Fruit fly (Drosophila melanogaster): ENCODE data around the gene CG32249.

The CG32249 gene

dm6 chr3L:4490702-4491243 is 21.0 kb downstream of the CG32249 start, which contains the start of gene CG13722:
Gene CG13722, minus strand, starts transcription at chr3L:4490963.
- TF ChIP-seq ttk (GFP tag; IDR thresholded peaks at IDR 0.05): no peak
- 0 out of 3 replicates have a peak, but pooled peaks have one; percentile 14 for TF ChIP-seq dysf (GFP tag; IDR thresholded peaks at IDR 0.05)
- no peak for TF ChIP-seq Eip74EF (GFP tag; optimal IDR thresholded peaks at IDR 0.05)
- no peak for TF ChIP-seq BtbVII (GFP tag; optimal IDR thresholded peaks at IDR 0.05)
- TF ChIP-seq CG11247 (GFP tag; IDR thresholded peaks at IDR 0.05): no peak
- no peak for TF ChIP-seq sqz (GFP tag; optimal IDR thresholded peaks at IDR 0.05)
- TF ChIP-seq CG10274 (GFP tag; optimal IDR thresholded peaks at IDR 0.05): peak; percentile 13
- TF ChIP-seq Oli (tag; optimal IDR thresholded peaks at IDR 0.05): no peak
- no peak for TF ChIP-seq Asciz (GFP tag; optimal IDR thresholded peaks at IDR 0.05)
- TF ChIP-seq onecut (GFP tag; IDR thresholded peaks at IDR 0.05): no peak
- no peak for TF ChIP-seq Ets65A (GFP tag)
- peak; percentile 65; the same call in 2 of the 3 replicates for TF ChIP-seq otp (GFP tag; IDR thresholded peaks at IDR 0.05)
- TF ChIP-seq cato (GFP tag; optimal IDR thresholded peaks at IDR 0.05; ENCODE audit: borderline replicate concordance): no peak
- TF ChIP-seq al (GFP tag; IDR thresholded peaks at IDR 0.05): no peak
- no peak for TF ChIP-seq eyg (GFP tag; optimal IDR thresholded peaks at IDR 0.05)
- TF ChIP-seq CG16815 (GFP tag; optimal IDR thresholded peaks at IDR 0.05): no peak
- no peak for TF ChIP-seq CG12659 (GFP tag; optimal IDR thresholded peaks at IDR 0.05)
- TF ChIP-seq CG5245 (GFP tag; optimal IDR thresholded peaks at IDR 0.05): no peak
- no peak for TF ChIP-seq fd3F (GFP tag; optimal IDR thresholded peaks at IDR 0.05)
- no peak for TF ChIP-seq Fer2 (tag; optimal IDR thresholded peaks at IDR 0.05)
- no peak for TF ChIP-seq CG18619 (GFP tag; optimal IDR thresholded peaks at IDR 0.05)
- no peak for TF ChIP-seq Chrac-16 (GFP tag; optimal IDR thresholded peaks at IDR 0.05)
- TF ChIP-seq CG8359 (GFP tag; optimal IDR thresholded peaks at IDR 0.05; ENCODE audit: borderline replicate concordance): peak; percentile 99
- TF ChIP-seq ftz-f1 (GFP tag; optimal IDR thresholded peaks at IDR 0.05): no peak
- TF ChIP-seq lola (GFP tag; optimal IDR thresholded peaks at IDR 0.05): no peak
- TF ChIP-seq az2 (GFP tag; optimal IDR thresholded peaks at IDR 0.05): no peak
- TF ChIP-seq shn (GFP tag; optimal IDR thresholded peaks at IDR 0.05): no peak
- no peak for TF ChIP-seq CG17612 (GFP tag; IDR thresholded peaks at IDR 0.05)
- TF ChIP-seq peb (GFP tag; IDR thresholded peaks at IDR 0.05): no peak
- TF ChIP-seq CG15601 (tag; optimal IDR thresholded peaks at IDR 0.05): no peak
- TF ChIP-seq CG34422 (GFP tag; IDR thresholded peaks at IDR 0.05): 0 out of 3 replicates have a peak, but pooled peaks have one; percentile 15
- no peak for TF ChIP-seq dmrt11E (tag; optimal IDR thresholded peaks at IDR 0.05)
- no peak for TF ChIP-seq ATbp (GFP tag; optimal IDR thresholded peaks at IDR 0.05)
- TF ChIP-seq hth (optimal IDR thresholded peaks at IDR 0.05): no peak
- TF ChIP-seq CG7963 (GFP tag; IDR thresholded peaks at IDR 0.05; ENCODE audit: partially characterized antibody): 0 out of 3 replicates have a peak, but pooled peaks have one; percentile 7
- no peak for TF ChIP-seq slbo (GFP tag; IDR thresholded peaks at IDR 0.05)
- TF ChIP-seq Dll (GFP tag; IDR thresholded peaks at IDR 0.05; ENCODE audit: partially characterized antibody): 0 out of 4 replicates have a peak, but pooled peaks have one; percentile 14
- no peak for TF ChIP-seq danr (GFP tag; IDR thresholded peaks at IDR 0.05)
- TF ChIP-seq CG11093 (GFP tag; IDR thresholded peaks at IDR 0.05): no peak
- no peak for TF ChIP-seq CG18599 (GFP tag; optimal IDR thresholded peaks at IDR 0.05)
- TF ChIP-seq CG2678 (tag; optimal IDR thresholded peaks at IDR 0.05): no peak
- TF ChIP-seq kni (GFP tag; optimal IDR thresholded peaks at IDR 0.05): no peak
- TF ChIP-seq pan (optimal IDR thresholded peaks at IDR 0.05): no peak
- peak in 1 of 2 experiments; percentile 15 for TF ChIP-seq pan (GFP tag; optimal IDR thresholded peaks at IDR 0.05 in 1 of 2, IDR thresholded peaks at IDR 0.05 in 1 of 2)
- peak; percentile 93 for TF ChIP-seq Deaf1 (tag; optimal IDR thresholded peaks at IDR 0.05)
- no peak for TF ChIP-seq ems (GFP tag; optimal IDR thresholded peaks at IDR 0.05)
- TF ChIP-seq Lim3 (GFP tag; IDR thresholded peaks at IDR 0.05): no peak
- no peak for TF ChIP-seq stc (GFP tag; IDR thresholded peaks at IDR 0.05)
- TF ChIP-seq crol (GFP tag; IDR thresholded peaks at IDR 0.05): 0 out of 2 replicates have a peak, but pooled peaks have one; percentile 47
- TF ChIP-seq p53 (GFP tag; optimal IDR thresholded peaks at IDR 0.05): no peak
